Worm (Caenorhabditis elegans) whole organism, mixed stage, embryonic: ENCODE measurements around the gene F20D6.1.

Source experiments
- M03D4.4 ChIP-seq: sonication (generic microtip); optimal IDR thresholded peaks from 2 replicates; lab custom pipeline; 2017; ENCODE audit warnings: mild to moderate bottlenecking, missing genetic modification characterization, missing compliant biosample characterization
- blmp-1 ChIP-seq: fragments of 150-350 bp; optimal IDR thresholded peaks from 2 replicates; lab custom pipeline; 2014; ENCODE audit warnings: missing biosample characterization, missing genetic modification characterization
- ceh-39 ChIP-seq: fragments of 150-350 bp; optimal IDR thresholded peaks from 2 replicates; lab custom pipeline; 2014; ENCODE audit warnings: missing biosample characterization, missing genetic modification characterization
- cnd-1 ChIP-seq: fragments of 200-800 bp; sonication (Bioruptor generic); optimal IDR thresholded peaks from 2 replicates; lab custom pipeline; 2018; ENCODE audit warnings: mild to moderate bottlenecking, missing genetic modification characterization, missing compliant biosample characterization
- elt-1 ChIP-seq: sonication (generic microtip); optimal IDR thresholded peaks from 2 replicates; lab custom pipeline; 2017; ENCODE audit warnings: missing genetic modification characterization, mild to moderate bottlenecking, missing compliant biosample characterization, antibody characterized with exemption, moderate library complexity, borderline replicate concordance; ENCODE audit not compliant: insufficient read depth
- elt-3 ChIP-seq: fragments of 150-350 bp; optimal IDR thresholded peaks from 2 replicates; lab custom pipeline; 2014; ENCODE audit warnings: missing biosample characterization, missing genetic modification characterization
- nhr-12 ChIP-seq: fragments of 150-350 bp; optimal IDR thresholded peaks from 2 replicates; lab custom pipeline; 2014; ENCODE audit warnings: missing biosample characterization, missing genetic modification characterization
- nhr-28 ChIP-seq: fragments of 150-350 bp; optimal IDR thresholded peaks from 2 replicates; lab custom pipeline; 2014; ENCODE audit warnings: missing biosample characterization, missing genetic modification characterization
- nhr-76 ChIP-seq: sonication (generic microtip); optimal IDR thresholded peaks from 2 replicates; lab custom pipeline; 2017; ENCODE audit warnings: missing biosample characterization, missing genetic modification characterization
- sem-2 ChIP-seq: fragments of 200-800 bp; sonication (Bioruptor generic); optimal IDR thresholded peaks from 2 replicates; lab custom pipeline; 2018; ENCODE audit warnings: mild to moderate bottlenecking, missing genetic modification characterization, missing compliant biosample characterization
- snpc-4 ChIP-seq: fragments of 150-350 bp; optimal IDR thresholded peaks from 2 replicates; lab custom pipeline; 2014; ENCODE audit warnings: missing biosample characterization, missing genetic modification characterization

DNA sequence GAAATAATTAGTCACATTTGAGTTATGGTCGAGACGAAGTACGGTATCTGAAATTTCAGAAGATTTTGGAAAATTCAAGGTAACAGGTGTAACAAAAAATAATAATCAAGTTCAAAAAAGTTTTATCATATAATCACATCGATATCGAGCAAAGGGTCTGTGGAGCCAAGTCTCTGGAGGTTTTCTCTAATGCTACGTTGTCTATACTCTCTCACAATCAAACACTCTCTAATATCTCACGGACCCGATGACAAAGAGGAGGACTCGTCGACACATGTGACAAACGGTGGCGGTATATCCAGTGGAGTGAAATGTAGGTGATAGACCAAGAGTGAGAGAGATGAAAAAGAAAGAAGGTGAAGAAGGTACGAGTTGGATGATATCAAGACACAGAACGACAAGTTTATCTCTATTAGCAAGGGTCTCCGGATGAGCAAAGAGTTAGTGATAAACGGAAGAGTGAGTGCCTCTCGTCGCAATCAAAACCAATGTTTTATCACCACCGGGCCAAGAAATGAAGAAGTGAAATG lies 5.4 kb downstream of the F20D6.1 start, which contains the start of gene F20D6.10:
- TF ChIP-seq nhr-28 (tag; lab: Kevin White, UChicago) (no peak), elt-3 (tag; lab: Kevin White, UChicago) (no peak), nhr-76 (tag; lab: Kevin White, UChicago) (no peak), nhr-12 (tag; lab: Kevin White, UChicago) (no peak), M03D4.4 (tag; lab: Kevin White, UChicago) (no peak), cnd-1 (tag; lab: Kevin White, UChicago) (no peak), sem-2 (GFP tag; lab: Kevin White, UChicago) (no peak), ceh-39 (tag; lab: Kevin White, UChicago) (no peak), elt-1 (no peak), snpc-4 (tag; lab: Kevin White, UChicago) (no peak), blmp-1 (no peak)
